Fruit fly (Drosophila melanogaster): ENCODE results near the gene CG10969.

The CG10969 gene

DNA sequence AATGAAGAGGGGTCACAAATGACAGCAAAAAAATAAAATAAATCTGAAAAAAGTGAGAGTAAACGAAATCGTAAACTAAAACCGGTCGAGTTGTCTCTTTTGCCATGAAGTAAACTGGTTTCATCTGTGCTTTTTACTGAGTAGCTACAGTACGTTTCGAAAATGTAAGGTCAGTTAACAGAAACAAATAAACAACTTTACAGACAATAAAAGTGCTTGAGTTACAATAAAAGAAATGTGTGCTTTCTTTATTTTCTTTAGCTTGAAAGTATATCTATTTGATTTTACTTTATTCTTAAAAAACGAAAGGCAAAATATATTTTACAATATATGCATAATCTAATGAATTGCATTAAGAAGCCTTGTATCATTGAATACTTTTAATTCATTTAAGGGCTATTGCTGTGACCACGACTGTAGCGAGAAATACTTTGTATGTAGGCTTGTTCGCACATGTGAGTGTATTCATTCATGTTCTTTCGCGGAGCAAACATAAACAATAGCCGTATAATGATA, 12.1 kb upstream of the CG10969 start (continued):
- TF ChIP-seq cato (GFP tag; optimal IDR thresholded peaks at IDR 0.05; ENCODE audit: borderline replicate concordance), result no peak
- TF ChIP-seq btn (GFP tag; optimal IDR thresholded peaks at IDR 0.05), result no peak
- TF ChIP-seq nmo (GFP tag; optimal IDR thresholded peaks at IDR 0.05), result peak; percentile 7
- no peak for TF ChIP-seq crp (GFP tag; optimal IDR thresholded peaks at IDR 0.05)
- no peak for TF ChIP-seq Oaz (GFP tag; IDR thresholded peaks at IDR 0.05)
- TF ChIP-seq BEAF-32 (GFP tag; optimal IDR thresholded peaks at IDR 0.05), result no peak
- peak in 1 of 2 experiments; percentile 30 for TF ChIP-seq eve (GFP tag; optimal IDR thresholded peaks at IDR 0.05)
- no peak for TF ChIP-seq abd-A (tag; optimal IDR thresholded peaks at IDR 0.05)
- TF ChIP-seq Fer1 (GFP tag; optimal IDR thresholded peaks at IDR 0.05), result peak; percentile 74
- no peak for TF ChIP-seq CG10959 (GFP tag; IDR thresholded peaks at IDR 0.05)
- TF ChIP-seq Bgb (GFP tag; IDR thresholded peaks at IDR 0.05; ENCODE audit: partially characterized antibody), result no peak
- peak; percentile 30 for TF ChIP-seq tio (GFP tag; optimal IDR thresholded peaks at IDR 0.05)
- 0 out of 2 replicates have a peak, but pooled peaks have one; percentile 10 for TF ChIP-seq CG31224 (GFP tag; IDR thresholded peaks at IDR 0.05)
- peak; percentile 58 for TF ChIP-seq CrebB (tag; optimal IDR thresholded peaks at IDR 0.05)
- TF ChIP-seq chinmo (GFP tag; IDR thresholded peaks at IDR 0.05; ENCODE audit: partially characterized antibody), result no peak
- TF ChIP-seq CG16779 (GFP tag; IDR thresholded peaks at IDR 0.05), result no peak
- TF ChIP-seq ash1 (GFP tag; optimal IDR thresholded peaks at IDR 0.05), result no peak
- TF ChIP-seq CG2875 (GFP tag; optimal IDR thresholded peaks at IDR 0.05), result peak; percentile 9
- peak; percentile 63 for TF ChIP-seq Nf-YC (tag; optimal IDR thresholded peaks at IDR 0.05)
- peak; percentile 11 for TF ChIP-seq CG10543 (GFP tag; optimal IDR thresholded peaks at IDR 0.05)
- peak; percentile 60 for TF ChIP-seq Dek (tag; optimal IDR thresholded peaks at IDR 0.05)
- TF ChIP-seq gt (GFP tag; IDR thresholded peaks at IDR 0.05), result no peak
- no peak for TF ChIP-seq twi (tag; optimal IDR thresholded peaks at IDR 0.05)
- peak; percentile 75 for TF ChIP-seq CG8924 (tag; optimal IDR thresholded peaks at IDR 0.05)
- TF ChIP-seq CG14710 (tag; optimal IDR thresholded peaks at IDR 0.05), result peak; percentile 47
- no peak for TF ChIP-seq vfl (GFP tag; optimal IDR thresholded peaks at IDR 0.05)
- 0 out of 2 replicates have a peak, but pooled peaks have one; percentile 48 for TF ChIP-seq CG14014 (GFP tag; IDR thresholded peaks at IDR 0.05)
- TF ChIP-seq Dll (GFP tag; IDR thresholded peaks at IDR 0.05; ENCODE audit: partially characterized antibody), result no peak
- TF ChIP-seq az2 (GFP tag; optimal IDR thresholded peaks at IDR 0.05), result peak; percentile 42
- TF ChIP-seq Ets97D (GFP tag; optimal IDR thresholded peaks at IDR 0.05), result no peak
- no peak for TF ChIP-seq ara (GFP tag; IDR thresholded peaks at IDR 0.05)
- peak; percentile 56; the same call in 1 of the 2 replicates for TF ChIP-seq CG31441 (GFP tag; IDR thresholded peaks at IDR 0.05)
- TF ChIP-seq B-H1 (GFP tag; IDR thresholded peaks at IDR 0.05), result no peak
- TF ChIP-seq Lim3 (GFP tag; IDR thresholded peaks at IDR 0.05), result no peak
- TF ChIP-seq Dip3 (GFP tag; optimal IDR thresholded peaks at IDR 0.05), result peak; percentile 36
- TF ChIP-seq CG9797 (GFP tag; optimal IDR thresholded peaks at IDR 0.05), result no peak
- no peak for TF ChIP-seq nerfin-2 (GFP tag; IDR thresholded peaks at IDR 0.05; ENCODE audit: partially characterized antibody)
- peak; percentile 60 for TF ChIP-seq lilli (GFP tag; optimal IDR thresholded peaks at IDR 0.05)
- no peak for TF ChIP-seq pnt (GFP tag; optimal IDR thresholded peaks at IDR 0.05)
- no peak for TF ChIP-seq CG8359 (GFP tag; optimal IDR thresholded peaks at IDR 0.05; ENCODE audit: borderline replicate concordance)
- TF ChIP-seq pfk (GFP tag; optimal IDR thresholded peaks at IDR 0.05), result no peak
- TF ChIP-seq cg (GFP tag; optimal IDR thresholded peaks at IDR 0.05), result no peak
- TF ChIP-seq CG3838 (GFP tag; optimal IDR thresholded peaks at IDR 0.05), result no peak
- no peak for TF ChIP-seq bbx (GFP tag; IDR thresholded peaks at IDR 0.05; ENCODE audit: partially characterized antibody)
- peak; percentile 30 for TF ChIP-seq HLH54F (GFP tag; optimal IDR thresholded peaks at IDR 0.05)
- TF ChIP-seq fd96Cb (tag; optimal IDR thresholded peaks at IDR 0.05), result peak; percentile 45
- TF ChIP-seq CG3995 (GFP tag; optimal IDR thresholded peaks at IDR 0.05), result peak; percentile 20
- peak; percentile 72 for TF ChIP-seq phol (tag; optimal IDR thresholded peaks at IDR 0.05)
- TF ChIP-seq CG13424 (tag; optimal IDR thresholded peaks at IDR 0.05), result peak; percentile 78
- peak; percentile 1 for TF ChIP-seq NC2β (GFP tag; optimal IDR thresholded peaks at IDR 0.05)
